Worm (Caenorhabditis elegans) whole organism, mixed stage, embryonic: Measurements from ENCODE around the gene gon-4.

Experiments used
- M03D4.4 ChIP-seq: sonication (generic microtip); optimal IDR thresholded peaks from 2 replicates; lab custom pipeline; 2017; ENCODE audit warnings: mild to moderate bottlenecking, missing genetic modification characterization, missing compliant biosample characterization
- bed-3 ChIP-seq: fragments of 200-800 bp; sonication (Bioruptor generic); optimal IDR thresholded peaks from 3 replicates; lab custom pipeline; 2018; ENCODE audit warnings: mild to moderate bottlenecking, missing genetic modification characterization, moderate library complexity, missing compliant biosample characterization
- blmp-1 ChIP-seq: fragments of 150-350 bp; optimal IDR thresholded peaks from 2 replicates; lab custom pipeline; 2014; ENCODE audit warnings: missing biosample characterization, missing genetic modification characterization
- ceh-39 ChIP-seq: fragments of 150-350 bp; optimal IDR thresholded peaks from 2 replicates; lab custom pipeline; 2014; ENCODE audit warnings: missing biosample characterization, missing genetic modification characterization
- ces-1 ChIP-seq: fragments of 150-350 bp; optimal IDR thresholded peaks from 2 replicates; lab custom pipeline; 2014; ENCODE audit warnings: missing biosample characterization, missing genetic modification reagents, missing genetic modification characterization
- cnd-1 ChIP-seq: fragments of 200-800 bp; sonication (Bioruptor generic); optimal IDR thresholded peaks from 2 replicates; lab custom pipeline; 2018; ENCODE audit warnings: mild to moderate bottlenecking, missing genetic modification characterization, missing compliant biosample characterization
- drap-1 ChIP-seq: fragments of 200-800 bp; sonication (Bioruptor generic); optimal IDR thresholded peaks from 3 replicates; lab custom pipeline; 2018; ENCODE audit warnings: mild to moderate bottlenecking, missing genetic modification characterization, missing compliant biosample characterization
- elt-1 ChIP-seq: sonication (generic microtip); optimal IDR thresholded peaks from 2 replicates; lab custom pipeline; 2017; ENCODE audit warnings: missing genetic modification characterization, mild to moderate bottlenecking, missing compliant biosample characterization, antibody characterized with exemption, moderate library complexity, borderline replicate concordance; ENCODE audit not compliant: insufficient read depth
- flh-1 ChIP-seq: fragments of 200-800 bp; sonication (Bioruptor generic); optimal IDR thresholded peaks from 2 replicates; lab custom pipeline; 2018; ENCODE audit warnings: mild to moderate bottlenecking, missing genetic modification characterization, moderate library complexity, missing compliant biosample characterization
- ham-2 ChIP-seq: fragments of 200-800 bp; sonication (Bioruptor generic); optimal IDR thresholded peaks from 2 replicates; lab custom pipeline; 2018; ENCODE audit warnings: mild to moderate bottlenecking, missing genetic modification characterization, missing compliant biosample characterization
- hlh-1 ChIP-seq: fragments of 150-350 bp; optimal IDR thresholded peaks from 2 replicates; lab custom pipeline; 2014; ENCODE audit warnings: missing biosample characterization, missing genetic modification reagents, missing genetic modification characterization
- lin-13 ChIP-seq: fragments of 150-350 bp; optimal IDR thresholded peaks from 2 replicates; lab custom pipeline; 2014; ENCODE audit warnings: missing biosample characterization, missing genetic modification characterization
- lin-32 ChIP-seq: fragments of 200-800 bp; sonication (Bioruptor generic); optimal IDR thresholded peaks from 2 replicates; lab custom pipeline; 2018; ENCODE audit warnings: mild to moderate bottlenecking, missing genetic modification characterization, missing compliant biosample characterization
- lsy-2 ChIP-seq: fragments of 150-350 bp; optimal IDR thresholded peaks from 2 replicates; lab custom pipeline; 2014; ENCODE audit warnings: missing biosample characterization, missing genetic modification characterization
- mep-1 ChIP-seq: fragments of 150-350 bp; optimal IDR thresholded peaks from 2 replicates; lab custom pipeline; 2017; ENCODE audit warnings: missing biosample characterization, missing genetic modification reagents, missing genetic modification characterization, inconsistent platforms
- mls-2 ChIP-seq: sonication (generic microtip); optimal IDR thresholded peaks from 2 replicates; lab custom pipeline; 2016; ENCODE audit warnings: mild to moderate bottlenecking, missing genetic modification characterization, moderate library complexity, missing compliant biosample characterization
- nhr-12 ChIP-seq: fragments of 150-350 bp; optimal IDR thresholded peaks from 2 replicates; lab custom pipeline; 2014; ENCODE audit warnings: missing biosample characterization, missing genetic modification characterization
- nhr-2 ChIP-seq: fragments of 150-350 bp; optimal IDR thresholded peaks from 2 replicates; lab custom pipeline; 2014; ENCODE audit warnings: missing biosample characterization, missing genetic modification characterization
- nhr-237 ChIP-seq: fragments of 150-350 bp; optimal IDR thresholded peaks from 2 replicates; lab custom pipeline; 2014; ENCODE audit warnings: missing biosample characterization, missing genetic modification characterization
- nhr-28 ChIP-seq: fragments of 150-350 bp; optimal IDR thresholded peaks from 2 replicates; lab custom pipeline; 2014; ENCODE audit warnings: missing biosample characterization, missing genetic modification characterization
- pha-4 ChIP-seq: fragments of 150-350 bp; optimal IDR thresholded peaks from 2 replicates; lab custom pipeline; 2018; ENCODE audit warnings: missing biosample characterization, missing genetic modification reagents, missing genetic modification characterization
- sem-2 ChIP-seq: fragments of 200-800 bp; sonication (Bioruptor generic); optimal IDR thresholded peaks from 2 replicates; lab custom pipeline; 2018; ENCODE audit warnings: mild to moderate bottlenecking, missing genetic modification characterization, missing compliant biosample characterization
- snpc-4 ChIP-seq: fragments of 150-350 bp; optimal IDR thresholded peaks from 2 replicates; lab custom pipeline; 2014; ENCODE audit warnings: missing biosample characterization, missing genetic modification characterization
- sptf-1 ChIP-seq: sonication (generic microtip); optimal IDR thresholded peaks from 2 replicates; lab custom pipeline; 2017; ENCODE audit warnings: mild to moderate bottlenecking, missing genetic modification characterization, moderate library complexity, missing compliant biosample characterization
- unc-120 ChIP-seq: sonication (generic microtip); optimal IDR thresholded peaks from 2 replicates; lab custom pipeline; 2017; ENCODE audit warnings: missing genetic modification characterization, missing compliant biosample characterization; ENCODE audit not compliant: poor library complexity, severe bottlenecking
- unc-39 ChIP-seq: fragments of 150-350 bp; optimal IDR thresholded peaks from 2 replicates; lab custom pipeline; 2014; ENCODE audit warnings: missing biosample characterization, missing genetic modification characterization
- unc-62 ChIP-seq: fragments of 150-350 bp; optimal IDR thresholded peaks from 2 replicates; lab custom pipeline; 2014; ENCODE audit warnings: missing biosample characterization, missing genetic modification reagents, missing genetic modification characterization
- zip-8 ChIP-seq: fragments of 150-350 bp; optimal IDR thresholded peaks from 2 replicates; lab custom pipeline; 2014; ENCODE audit warnings: missing biosample characterization, missing genetic modification characterization
- ztf-11 ChIP-seq: fragments of 150-350 bp; optimal IDR thresholded peaks from 2 replicates; lab custom pipeline; 2014; ENCODE audit warnings: missing biosample characterization, missing genetic modification characterization

Gene gon-4

DNA sequence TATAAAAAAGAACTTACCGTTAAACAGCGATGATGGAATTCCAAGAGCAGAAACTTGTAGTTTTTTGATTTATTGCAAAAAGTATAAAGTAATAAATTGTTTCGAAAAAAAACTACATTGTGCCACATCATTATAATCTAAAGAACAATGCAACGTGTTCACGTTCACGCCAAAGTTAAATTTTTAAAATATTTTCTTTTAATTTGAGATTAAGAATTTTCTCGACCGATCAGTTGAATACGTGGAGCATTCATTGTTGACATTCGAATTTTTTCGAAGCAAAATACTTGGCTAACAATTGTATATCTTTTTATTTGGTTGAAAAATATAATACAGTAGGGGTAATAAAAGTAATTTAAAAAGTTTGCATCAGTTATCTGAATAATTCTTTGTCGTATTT is 33.4 kb downstream of the gon-4 start, which contains the start of gene F01G10.5:
TSS of gene F01G10.5 (minus strand) at position 101 of the 400 bp plus-strand sequence.
- no peak for TF ChIP-seq unc-62 (GFP tag; lab: Kevin White, UChicago)
- no peak for TF ChIP-seq mep-1
- TF ChIP-seq nhr-2 (tag; lab: Kevin White, UChicago), result no peak
- TF ChIP-seq unc-39 (tag; lab: Kevin White, UChicago), result no peak
- no peak for TF ChIP-seq bed-3 (GFP tag; lab: Kevin White, UChicago)
- TF ChIP-seq sem-2 (GFP tag; lab: Kevin White, UChicago), result no peak
- TF ChIP-seq M03D4.4 (tag; lab: Kevin White, UChicago), result no peak
- no peak for TF ChIP-seq blmp-1 (tag; lab: Kevin White, UChicago)
- TF ChIP-seq lin-13 (tag; lab: Kevin White, UChicago), result no peak
- TF ChIP-seq unc-120 (tag; lab: Kevin White, UChicago), result no peak
- no peak for TF ChIP-seq mls-2 (tag; lab: Kevin White, UChicago)
- TF ChIP-seq nhr-12 (tag; lab: Kevin White, UChicago), result no peak
- TF ChIP-seq hlh-1 (tag; lab: Kevin White, UChicago), result no peak
- no peak for TF ChIP-seq snpc-4 (tag; lab: Kevin White, UChicago)
- TF ChIP-seq ztf-11 (tag; lab: Kevin White, UChicago), result no peak
- TF ChIP-seq ces-1 (GFP tag; lab: Kevin White, UChicago), result no peak

DNA sequence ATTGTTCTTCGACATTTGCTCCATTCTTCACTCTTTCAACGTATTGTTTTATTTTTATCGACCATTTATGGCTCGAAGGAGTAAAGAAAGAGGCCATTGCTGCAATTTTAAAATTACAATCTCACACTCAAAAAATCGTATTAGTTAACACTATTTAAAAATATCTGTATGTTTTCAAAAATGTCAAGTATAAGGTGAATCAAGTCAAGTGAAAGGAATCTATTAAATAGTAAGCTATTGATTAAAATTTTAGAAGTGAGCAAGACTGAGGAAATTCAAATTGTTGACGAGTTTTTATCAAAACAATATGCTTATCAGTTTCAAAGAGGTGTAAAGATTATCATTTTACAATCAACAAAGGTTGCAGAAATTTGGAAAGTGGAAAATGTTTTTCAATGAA is 34.8 kb downstream of the gon-4 start, which contains the start of gene F01G10.4:
TSS of gene F01G10.4 (minus strand) at position 101 of the 400 bp plus-strand sequence.
- TF ChIP-seq drap-1 (GFP tag; lab: Kevin White, UChicago) (no peak), blmp-1 (tag; lab: Kevin White, UChicago) (no peak), sem-2 (GFP tag; lab: Kevin White, UChicago) (no peak), ham-2 (GFP tag; lab: Kevin White, UChicago) (no peak), nhr-12 (tag; lab: Kevin White, UChicago) (no peak)

- no peak for TF ChIP-seq nhr-2 (tag; lab: Kevin White, UChicago)
- no peak for TF ChIP-seq snpc-4 (tag; lab: Kevin White, UChicago)
These were observed 37.7 kb downstream of the gon-4 start, which contains the start of gene ech-9 for ce11 chrIV:10235279-10235829. Gene ech-9 (minus strand): TSS chrIV:10235329.

DNA sequence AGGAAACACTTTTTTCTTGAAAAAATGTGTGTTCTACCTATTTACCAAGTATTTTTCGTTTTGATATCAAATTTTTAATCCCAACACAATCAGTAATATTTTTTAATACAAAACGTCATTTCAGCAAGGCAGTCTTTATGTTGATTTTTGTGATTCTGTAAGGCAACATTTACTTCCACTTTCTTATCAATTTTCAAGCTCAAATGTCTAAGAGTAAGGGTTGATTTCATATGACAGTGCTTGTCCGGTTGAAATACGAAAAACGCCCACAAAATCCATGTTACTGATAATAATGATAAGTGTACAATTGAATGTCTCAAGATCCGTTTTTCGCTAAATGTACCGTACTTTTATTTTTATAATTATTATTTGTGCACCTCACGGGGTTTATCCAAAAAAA is 38.5 kb downstream of the gon-4 start:
- no peak for TF ChIP-seq unc-62 (GFP tag; lab: Kevin White, UChicago)
- no peak for TF ChIP-seq ceh-39 (tag; lab: Kevin White, UChicago)
- no peak for TF ChIP-seq flh-1
- no peak for TF ChIP-seq bed-3 (GFP tag; lab: Kevin White, UChicago)
- TF ChIP-seq unc-120 (tag; lab: Kevin White, UChicago), result no peak
- no peak for TF ChIP-seq nhr-28 (tag; lab: Kevin White, UChicago)
- no peak for TF ChIP-seq snpc-4 (tag; lab: Kevin White, UChicago)
- no peak for TF ChIP-seq pha-4 (tag; lab: Kevin White, UChicago)
- no peak for TF ChIP-seq blmp-1 (tag; lab: Kevin White, UChicago)

DNA sequence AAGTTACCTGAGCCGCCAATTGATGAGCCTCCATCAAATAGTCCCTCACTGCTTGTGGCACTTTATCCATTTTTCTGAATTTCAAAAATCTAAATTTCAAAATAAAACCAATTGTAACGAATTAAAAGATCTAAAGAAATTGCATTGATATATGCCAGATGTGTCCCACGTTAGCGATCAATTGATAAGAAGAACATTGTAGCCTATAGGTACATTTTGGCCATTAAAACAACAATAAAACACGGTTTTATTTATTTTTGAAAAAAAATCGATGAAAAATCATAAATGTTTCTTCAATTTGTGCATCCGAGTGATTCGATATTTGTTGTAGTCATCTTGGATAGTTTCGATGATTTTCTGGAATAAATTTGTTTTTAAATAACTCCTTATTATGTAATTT is 41.4 kb downstream of the gon-4 start, which contains the start of gene ech-8:
TSS of gene ech-8 (minus strand) at position 132 of the 400 bp plus-strand sequence.
- TF ChIP-seq flh-1 (no peak), lin-32 (GFP tag; lab: Kevin White, UChicago) (no peak), mls-2 (tag; lab: Kevin White, UChicago) (no peak), nhr-28 (tag; lab: Kevin White, UChicago) (no peak), unc-62 (GFP tag; lab: Kevin White, UChicago) (no peak), unc-120 (tag; lab: Kevin White, UChicago) (no peak), zip-8 (no peak), bed-3 (GFP tag; lab: Kevin White, UChicago) (no peak), ceh-39 (tag; lab: Kevin White, UChicago) (no peak), sptf-1 (tag; lab: Kevin White, UChicago) (no peak), M03D4.4 (tag; lab: Kevin White, UChicago) (no peak)

- TF ChIP-seq ceh-39 (tag; lab: Kevin White, UChicago) (no peak), mep-1 (no peak), bed-3 (GFP tag; lab: Kevin White, UChicago) (no peak), ztf-11 (tag; lab: Kevin White, UChicago) (no peak), lsy-2 (no peak), sptf-1 (tag; lab: Kevin White, UChicago) (no peak), blmp-1 (tag; lab: Kevin White, UChicago) (no peak), unc-120 (tag; lab: Kevin White, UChicago) (no peak), nhr-2 (tag; lab: Kevin White, UChicago) (peak; percentile 93), nhr-237 (tag; lab: Kevin White, UChicago) (no peak), drap-1 (GFP tag; lab: Kevin White, UChicago) (no peak), hlh-1 (tag; lab: Kevin White, UChicago) (peak; percentile 56), unc-62 (GFP tag; lab: Kevin White, UChicago) (no peak), cnd-1 (tag; lab: Kevin White, UChicago) (no peak), zip-8 (no peak), elt-1 (tag; lab: Kevin White, UChicago) (no peak), nhr-12 (tag; lab: Kevin White, UChicago) (no peak)
- TF ChIP-seq, all 35 proteins: peak for 2
These were observed 44.0 kb downstream of the gon-4 start, which contains the start of gene lipl-7 for ce11 chrIV:10241659-10242058. Gene lipl-7 (minus strand): TSS chrIV:10241823.
